Worm (Caenorhabditis elegans): ENCODE measurements around the gene rig-1.

- TF ChIP-seq med-1 (GFP tag; optimal IDR thresholded peaks at IDR 0.05; ENCODE audit: insufficient read depth) (no peak), T22C8.4 (GFP tag; IDR thresholded peaks at IDR 0.05) (no peak), ztf-29 (GFP tag; IDR thresholded peaks at IDR 0.05) (no peak), flt-1 (GFP tag; IDR thresholded peaks at IDR 0.05) (no peak), klf-2 (GFP tag; conservative IDR thresholded peaks at IDR 0.05) (no peak), tab-1 (GFP tag; IDR thresholded peaks at IDR 0.05) (no peak)
Measured at ce11 chrX:8676088-8676779, 15.8 kb downstream of the rig-1 start.

All from whole organism, midembryonic.